Worm (Caenorhabditis elegans) whole organism, L2 larva: ENCODE data around the gene asp-2.
A peak's percentile ranks its signal among the peaks of the same experiment; 100 is the strongest.

Experiments
- C34F6.9 ChIP-seq: fragments of 150-350 bp; optimal IDR thresholded peaks from 2 replicates; lab custom pipeline; 2014; ENCODE audit warnings: missing biosample characterization, missing genetic modification characterization
- F13H6.1 ChIP-seq: sonication (generic microtip); optimal IDR thresholded peaks from 2 replicates; lab custom pipeline; 2016; ENCODE audit warnings: missing genetic modification characterization, missing compliant biosample characterization
- R02D3.7 ChIP-seq: fragments of 150-350 bp; optimal IDR thresholded peaks from 2 replicates; lab custom pipeline; 2014; ENCODE audit warnings: missing biosample characterization, missing genetic modification characterization
- Y55F3AM.14 ChIP-seq: fragments of 200-800 bp; sonication (Bioruptor generic); optimal IDR thresholded peaks from 2 replicates; lab custom pipeline; 2018; ENCODE audit warnings: mild to moderate bottlenecking, missing genetic modification characterization, missing compliant biosample characterization
- ZK546.5 ChIP-seq: sonication (generic microtip); optimal IDR thresholded peaks from 2 replicates; lab custom pipeline; 2017; ENCODE audit warnings: missing biosample characterization, missing genetic modification characterization
- aly-2 ChIP-seq: fragments of 150-350 bp; optimal IDR thresholded peaks from 2 replicates; lab custom pipeline; 2014; ENCODE audit warnings: missing biosample characterization, missing genetic modification characterization
- ama-1 ChIP-seq: fragments of 150-350 bp; optimal IDR thresholded peaks from 2 replicates; lab custom pipeline; 2018; ENCODE audit warnings: inconsistent platforms
- blmp-1 ChIP-seq: sonication (generic microtip); optimal IDR thresholded peaks from 2 replicates; lab custom pipeline; 2017; ENCODE audit warnings: missing genetic modification characterization, mild to moderate bottlenecking, missing compliant biosample characterization, antibody characterized with exemption, moderate library complexity; ENCODE audit not compliant: insufficient read depth
- ceh-16 ChIP-seq: fragments of 150-350 bp; optimal IDR thresholded peaks from 2 replicates; lab custom pipeline; 2014; ENCODE audit warnings: missing biosample characterization, missing genetic modification characterization
- ceh-82 ChIP-seq: fragments of 150-350 bp; optimal IDR thresholded peaks from 2 replicates; lab custom pipeline; 2014; ENCODE audit warnings: missing biosample characterization, missing genetic modification characterization
- crh-2 ChIP-seq: sonication (generic microtip); optimal IDR thresholded peaks from 2 replicates; lab custom pipeline; 2017; ENCODE audit warnings: missing biosample characterization, missing genetic modification characterization
- dmd-4 ChIP-seq: sonication (generic microtip); optimal IDR thresholded peaks from 2 replicates; lab custom pipeline; 2017; ENCODE audit warnings: missing biosample characterization, missing genetic modification characterization
- egl-27 ChIP-seq: sonication (generic microtip); optimal IDR thresholded peaks from 3 replicates; lab custom pipeline; 2017; ENCODE audit warnings: missing biosample characterization, missing genetic modification reagents, missing genetic modification characterization
- elt-1 ChIP-seq: fragments of 150-350 bp; optimal IDR thresholded peaks from 2 replicates; lab custom pipeline; 2014; ENCODE audit warnings: missing biosample characterization, missing genetic modification characterization
- elt-3 ChIP-seq: sonication (generic microtip); optimal IDR thresholded peaks from 2 replicates; lab custom pipeline; 2017; ENCODE audit warnings: missing biosample characterization, missing genetic modification characterization
- fos-1 ChIP-seq: fragments of 150-350 bp; optimal IDR thresholded peaks from 2 replicates; lab custom pipeline; 2014; ENCODE audit warnings: missing biosample characterization, missing genetic modification characterization
- gmeb-1 ChIP-seq: fragments of 150-350 bp; optimal IDR thresholded peaks from 2 replicates; lab custom pipeline; 2014; ENCODE audit warnings: missing biosample characterization, missing genetic modification characterization
- lin-13 ChIP-seq: fragments of 150-350 bp; optimal IDR thresholded peaks from 2 replicates; lab custom pipeline; 2014; ENCODE audit warnings: missing biosample characterization, missing genetic modification reagents, missing genetic modification characterization
- lsy-2 ChIP-seq, 2 experiments: fragments of 150-350 bp in 1 of 2; sonication (generic microtip) in 1 of 2; optimal IDR thresholded peaks; 2 replicates each; lab custom pipeline; 2014 to 2017; ENCODE audit warnings: missing biosample characterization in 2 of 2, missing genetic modification characterization in 2 of 2
- mab-5 ChIP-seq: fragments of 150-350 bp; optimal IDR thresholded peaks from 2 replicates; lab custom pipeline; 2014; ENCODE audit warnings: missing biosample characterization, missing genetic modification characterization
- mbf-1 ChIP-seq: sonication (generic microtip); optimal IDR thresholded peaks from 2 replicates; lab custom pipeline; 2017; ENCODE audit warnings: missing biosample characterization, missing genetic modification characterization
- nhr-10 ChIP-seq: sonication (generic microtip); optimal IDR thresholded peaks from 2 replicates; lab custom pipeline; 2017; ENCODE audit warnings: missing biosample characterization, missing genetic modification characterization
- nhr-11 ChIP-seq: fragments of 150-350 bp; optimal IDR thresholded peaks from 2 replicates; lab custom pipeline; 2014; ENCODE audit warnings: missing biosample characterization, missing genetic modification characterization
- nhr-129 ChIP-seq: fragments of 150-350 bp; optimal IDR thresholded peaks from 2 replicates; lab custom pipeline; 2014; ENCODE audit warnings: missing biosample characterization, missing genetic modification characterization
- nhr-23 ChIP-seq: fragments of 150-350 bp; optimal IDR thresholded peaks from 2 replicates; lab custom pipeline; 2014; ENCODE audit warnings: missing biosample characterization, missing genetic modification reagents, missing genetic modification characterization
- nhr-25 ChIP-seq: fragments of 150-350 bp; sonication (generic microtip); optimal IDR thresholded peaks from 3 replicates; lab custom pipeline; 2014; ENCODE audit warnings: missing biosample characterization, missing genetic modification characterization
- nhr-6 ChIP-seq: fragments of 150-350 bp; optimal IDR thresholded peaks from 2 replicates; lab custom pipeline; 2014; ENCODE audit warnings: missing biosample characterization, missing genetic modification characterization
- nhr-77 ChIP-seq: fragments of 150-350 bp; optimal IDR thresholded peaks from 2 replicates; lab custom pipeline; 2014; ENCODE audit warnings: missing biosample characterization, missing genetic modification characterization
- peb-1 ChIP-seq: fragments of 150-350 bp; optimal IDR thresholded peaks from 2 replicates; lab custom pipeline; 2014; ENCODE audit warnings: missing biosample characterization, missing genetic modification characterization
- sem-4 ChIP-seq: fragments of 150-350 bp; optimal IDR thresholded peaks from 2 replicates; lab custom pipeline; 2014; ENCODE audit warnings: missing biosample characterization, missing genetic modification reagents, missing genetic modification characterization
- skn-1 ChIP-seq: sonication (generic microtip); optimal IDR thresholded peaks from 2 replicates; lab custom pipeline; 2017; ENCODE audit warnings: missing biosample characterization, missing genetic modification characterization
- sma-3 ChIP-seq: sonication (generic microtip); optimal IDR thresholded peaks from 2 replicates; lab custom pipeline; 2016; ENCODE audit warnings: missing genetic modification reagents, missing genetic modification characterization, missing compliant biosample characterization
- sma-9 ChIP-seq, 2 experiments: fragments of 150-350 bp in 1 of 2; sonication (generic microtip) in 1 of 2; optimal IDR thresholded peaks; 2 replicates each; lab custom pipeline; 2014 to 2016; ENCODE audit warnings: missing genetic modification characterization in 2 of 2, mild to moderate bottlenecking in 1 of 2, missing biosample characterization in 1 of 2, missing compliant biosample characterization in 1 of 2, missing genetic modification reagents in 1 of 2, moderate library complexity in 1 of 2
- unc-39 ChIP-seq: fragments of 150-350 bp; optimal IDR thresholded peaks from 2 replicates; lab custom pipeline; 2014; ENCODE audit warnings: missing biosample characterization, missing genetic modification characterization
- unc-55 ChIP-seq: fragments of 150-350 bp; sonication (generic microtip); optimal IDR thresholded peaks from 3 replicates; lab custom pipeline; 2014; ENCODE audit warnings: missing biosample characterization, missing genetic modification reagents, missing genetic modification characterization
- unc-62 ChIP-seq: fragments of 150-350 bp; optimal IDR thresholded peaks from 2 replicates; lab custom pipeline; 2014; ENCODE audit warnings: missing biosample characterization, missing genetic modification reagents, missing genetic modification characterization
- ztf-1 ChIP-seq: fragments of 200-800 bp; sonication (Bioruptor generic); conservative IDR thresholded peaks from 2 replicates; pipeline ENCODE4 v1.3.6; 2022; ENCODE audit warnings: missing genetic modification characterization, missing compliant biosample characterization
- ztf-11 ChIP-seq: sonication (generic microtip); optimal IDR thresholded peaks from 2 replicates; lab custom pipeline; 2017; ENCODE audit warnings: missing biosample characterization, missing genetic modification characterization

asp-2 gene

ce11 chrV:9163897-9164296, 39.0 kb upstream of the asp-2 start (continued):
- TF ChIP-seq lsy-2 (tag; optimal IDR thresholded peaks at IDR 0.05; lab: Kevin White, UChicago), result no peak
- no peak for TF ChIP-seq ceh-16
- peak; percentile 23 for TF ChIP-seq crh-2 (tag; lab: Kevin White, UChicago)
- no peak for TF ChIP-seq F13H6.1 (tag; lab: Kevin White, UChicago)
- TF ChIP-seq peb-1 (tag; lab: Kevin White, UChicago), result no peak
- TF ChIP-seq dmd-4 (tag; lab: Kevin White, UChicago), result no peak
- no peak for TF ChIP-seq nhr-10 (tag; lab: Kevin White, UChicago)
- TF ChIP-seq gmeb-1 (tag; lab: Kevin White, UChicago), result no peak
- no peak for TF ChIP-seq elt-3 (tag; lab: Kevin White, UChicago)
- peak; percentile 91 for TF ChIP-seq nhr-25
- no peak for TF ChIP-seq Y55F3AM.14 (GFP tag; lab: Kevin White, UChicago)
- TF ChIP-seq C34F6.9, result no peak
- TF ChIP-seq elt-1 (tag; lab: Kevin White, UChicago), result no peak
- no peak for TF ChIP-seq skn-1 (tag; lab: Kevin White, UChicago)

ce11 chrV:9165073-9165699, 37.7 kb upstream of the asp-2 start, which contains the start of gene col-10:
Gene col-10 (minus strand): TSS chrV:9165307.
- TF ChIP-seq lin-13 (GFP tag; lab: Kevin White, UChicago), result no peak
- TF ChIP-seq ama-1 (lab: Kevin White, UChicago), result peak; percentile 91
- TF ChIP-seq sma-9 (GFP tag; optimal IDR thresholded peaks at IDR 0.05; lab: Kevin White, UChicago), result peak; percentile 39
- no peak for TF ChIP-seq sma-9 (tag; optimal IDR thresholded peaks at IDR 0.05; lab: Kevin White, UChicago)
- peak; percentile 32 for TF ChIP-seq sma-3
- TF ChIP-seq mbf-1 (tag; lab: Kevin White, UChicago), result no peak
- no peak for TF ChIP-seq R02D3.7 (tag; lab: Kevin White, UChicago)
- no peak for TF ChIP-seq nhr-23 (tag; lab: Kevin White, UChicago)
- TF ChIP-seq nhr-25, result peak; percentile 44
- TF ChIP-seq ztf-1 (GFP tag; lab: Robert Waterston, UW), result no peak
- TF ChIP-seq egl-27 (tag; lab: Kevin White, UChicago), result peak; percentile 19
- peak; percentile 5 for TF ChIP-seq blmp-1
- TF ChIP-seq crh-2 (tag; lab: Kevin White, UChicago), result peak; percentile 47
- peak; percentile 3 for TF ChIP-seq fos-1 (tag; lab: Kevin White, UChicago)
- peak; percentile 31 for TF ChIP-seq ceh-16

ce11 chrV:9166306-9166705, 36.6 kb upstream of the asp-2 start:
- TF ChIP-seq nhr-11 (tag; lab: Kevin White, UChicago) (no peak), ceh-82 (tag; lab: Kevin White, UChicago) (no peak), blmp-1 (peak; percentile 37), crh-2 (tag; lab: Kevin White, UChicago) (peak; percentile 18), gmeb-1 (tag; lab: Kevin White, UChicago) (no peak), mab-5 (tag; lab: Kevin White, UChicago) (no peak), sma-9 (GFP tag; optimal IDR thresholded peaks at IDR 0.05; lab: Kevin White, UChicago) (peak; percentile 70), sma-9 (tag; optimal IDR thresholded peaks at IDR 0.05; lab: Kevin White, UChicago) (no peak), nhr-6 (peak; percentile 8), nhr-25 (peak; percentile 44), R02D3.7 (tag; lab: Kevin White, UChicago) (no peak), ceh-16 (peak; percentile 58), nhr-129 (peak; percentile 21)
- TF ChIP-seq, all 48 proteins: peak for 7

- TF ChIP-seq mab-5 (tag; lab: Kevin White, UChicago) (no peak), ZK546.5 (tag; lab: Kevin White, UChicago) (no peak), ceh-16 (no peak), crh-2 (tag; lab: Kevin White, UChicago) (no peak), mbf-1 (tag; lab: Kevin White, UChicago) (no peak), nhr-25 (no peak), sma-9 (GFP tag; optimal IDR thresholded peaks at IDR 0.05; lab: Kevin White, UChicago) (no peak), sma-9 (tag; optimal IDR thresholded peaks at IDR 0.05; lab: Kevin White, UChicago) (no peak), sem-4 (tag; lab: Kevin White, UChicago) (no peak), unc-62 (GFP tag; lab: Kevin White, UChicago) (no peak), nhr-77 (tag; lab: Kevin White, UChicago) (no peak), egl-27 (tag; lab: Kevin White, UChicago) (no peak), nhr-129 (no peak), unc-55 (no peak), unc-39 (tag; lab: Kevin White, UChicago) (no peak), elt-3 (tag; lab: Kevin White, UChicago) (no peak), blmp-1 (no peak), C34F6.9 (no peak), aly-2 (tag; lab: Kevin White, UChicago) (no peak), nhr-6 (no peak), ztf-11 (tag; lab: Kevin White, UChicago) (no peak)
- TF ChIP-seq, all 48 proteins: peak for 0
Observed at ce11 chrV:9168089-9168488, 34.8 kb upstream of the asp-2 start, which contains the start of gene B0222.11. Gene B0222.11 (minus strand): TSS chrV:9168189.
